Worm (Caenorhabditis elegans): ENCODE results near the gene F37A8.5.

- no peak for TF ChIP-seq nhr-11 (tag; optimal IDR thresholded peaks at IDR 0.05)
- no peak for TF ChIP-seq mes-2 (tag; optimal IDR thresholded peaks at IDR 0.05; ENCODE audit: poor library complexity, severe bottlenecking)
- TF ChIP-seq nhr-77 (tag; optimal IDR thresholded peaks at IDR 0.05): no peak
- no peak for TF ChIP-seq ceh-82 (tag; optimal IDR thresholded peaks at IDR 0.05)
- no peak for TF ChIP-seq ceh-44 (GFP tag; IDR thresholded peaks at IDR 0.05)
- no peak for TF ChIP-seq nhr-102 (tag; optimal IDR thresholded peaks at IDR 0.05)
These were observed 1.6 kb upstream of the F37A8.5 start for ce11 chrIII:3954828-3955227.
